Worm (Caenorhabditis elegans) whole organism, early embryonic: Measurements from ENCODE around the gene ZC204.13.

Experiments used
- aly-1 ChIP-seq: sonication (generic microtip); optimal IDR thresholded peaks from 2 replicates; lab custom pipeline; 2016; ENCODE audit warnings: missing genetic modification characterization, missing compliant biosample characterization
- ama-1 ChIP-seq: fragments of 150-350 bp; optimal IDR thresholded peaks from 2 replicates; lab custom pipeline; 2014
- hnd-1 ChIP-seq: sonication (generic microtip); optimal IDR thresholded peaks from 2 replicates; lab custom pipeline; 2016; ENCODE audit warnings: missing genetic modification characterization, missing compliant biosample characterization
- sea-1 ChIP-seq: fragments of 200-800 bp; sonication (Bioruptor generic); conservative IDR thresholded peaks from 2 replicates; pipeline ENCODE4 v1.3.6; 2022; ENCODE audit warnings: missing genetic modification characterization, missing compliant biosample characterization
- tbx-11 ChIP-seq: fragments of 200-800 bp; sonication (Bioruptor generic); IDR thresholded peaks from 2 replicates; pipeline ENCODE4 v1.3.6; 2022; ENCODE audit warnings: missing genetic modification characterization, missing compliant biosample characterization
- tbx-37 ChIP-seq: fragments of 200-800 bp; sonication (Bioruptor generic); conservative IDR thresholded peaks from 2 replicates; pipeline ENCODE4 v1.3.6; 2022; ENCODE audit warnings: missing genetic modification reagents, missing genetic modification characterization, missing compliant biosample characterization
- tra-4 ChIP-seq: sonication (generic microtip); optimal IDR thresholded peaks from 2 replicates; lab custom pipeline; 2017; ENCODE audit warnings: missing genetic modification characterization, missing compliant biosample characterization

DNA sequence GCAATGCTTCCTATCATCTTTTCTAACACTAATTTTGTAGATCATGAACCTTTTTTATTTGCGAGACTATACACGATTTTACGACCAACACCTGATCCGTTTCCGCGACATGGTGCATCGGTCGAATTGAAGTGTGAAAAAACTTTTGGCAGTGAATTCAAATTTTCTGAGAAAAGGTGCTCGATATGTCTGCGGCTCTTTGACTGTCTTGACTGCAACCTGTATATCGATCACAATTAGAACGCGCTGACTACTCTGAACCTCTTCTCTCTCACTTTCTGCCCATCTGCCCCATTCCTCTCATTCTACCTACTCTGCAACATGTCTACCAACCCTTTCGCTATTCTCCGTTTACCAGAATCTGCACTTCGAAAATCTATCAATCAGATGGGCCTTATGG, 21.4 kb upstream of the ZC204.13 start, which contains the start of gene fbxb-26:
- TF ChIP-seq aly-1 (tag; lab: Kevin White, UChicago) (no peak), hnd-1 (tag; lab: Kevin White, UChicago) (no peak), sea-1 (GFP tag; lab: Robert Waterston, UW) (no peak), tbx-11 (GFP tag; lab: Robert Waterston, UW) (no peak), tra-4 (tag; lab: Kevin White, UChicago) (no peak), ama-1 (lab: Kevin White, UChicago) (no peak), tbx-37 (GFP tag; lab: Robert Waterston, UW) (no peak)
